Fruit fly (Drosophila melanogaster) whole organism, embryonic: ENCODE data around the gene fliI.

Experiments used
- Abd-B ChIP-seq: fragments of 200-800 bp; sonication (Bioruptor generic); optimal IDR thresholded peaks from 2 replicates; lab custom pipeline; 2018; ENCODE audit warnings: missing biosample characterization, mild to moderate bottlenecking, missing genetic modification characterization, moderate library complexity
- BEAF-32 ChIP-seq: fragments of 200-800 bp; sonication (Bioruptor generic); optimal IDR thresholded peaks from 3 replicates; lab custom pipeline; 2017; ENCODE audit warnings: missing biosample characterization, missing genetic modification characterization, mild to moderate bottlenecking, moderate library complexity, missing genetic modification reagents
- Bgb ChIP-seq: fragments of 200-800 bp; sonication (Bioruptor generic); IDR thresholded peaks from 2 replicates; pipeline ENCODE4 v1.3.6; 2022; ENCODE audit warnings: missing biosample characterization, missing genetic modification characterization; ENCODE audit not compliant: partially characterized antibody
- CG10543 ChIP-seq: fragments of 200-800 bp; sonication (Bioruptor generic); optimal IDR thresholded peaks from 3 replicates; lab custom pipeline; 2017; ENCODE audit warnings: missing biosample characterization, mild to moderate bottlenecking, missing genetic modification characterization, moderate library complexity
- CG11504 ChIP-seq: fragments of 200-800 bp; sonication (Bioruptor generic); optimal IDR thresholded peaks from 3 replicates; lab custom pipeline; 2019; ENCODE audit warnings: missing biosample characterization, mild to moderate bottlenecking, missing genetic modification characterization, moderate library complexity
- CG12219 ChIP-seq: fragments of 200-800 bp; sonication (Bioruptor generic); optimal IDR thresholded peaks from 3 replicates; lab custom pipeline; 2018; ENCODE audit warnings: missing biosample characterization, mild to moderate bottlenecking, missing genetic modification characterization
- CG12659 ChIP-seq: fragments of 200-800 bp; sonication (Bioruptor generic); optimal IDR thresholded peaks from 3 replicates; lab custom pipeline; 2017; ENCODE audit warnings: mild to moderate bottlenecking, missing biosample characterization, missing genetic modification reagents, missing genetic modification characterization
- CG14014 ChIP-seq: fragments of 200-800 bp; sonication (Bioruptor generic); IDR thresholded peaks from 2 replicates; pipeline ENCODE4 v1.3.6; 2022; ENCODE audit warnings: missing biosample characterization, missing genetic modification characterization
- CG14710 ChIP-seq: fragments of 200-800 bp; sonication (Bioruptor generic); optimal IDR thresholded peaks from 3 replicates; lab custom pipeline; 2019; ENCODE audit warnings: missing biosample characterization, mild to moderate bottlenecking, missing genetic modification characterization, moderate library complexity
- CG14860 ChIP-seq: fragments of 200-800 bp; sonication (Bioruptor generic); IDR thresholded peaks from 3 replicates; pipeline ENCODE4 v1.3.6; 2022; ENCODE audit warnings: missing biosample characterization, missing genetic modification characterization; ENCODE audit not compliant: partially characterized antibody
- CG15601 ChIP-seq: fragments of 200-800 bp; sonication (Bioruptor generic); optimal IDR thresholded peaks from 3 replicates; lab custom pipeline; 2019; ENCODE audit warnings: missing biosample characterization, mild to moderate bottlenecking, missing genetic modification characterization, moderate library complexity
- CG17359 ChIP-seq: fragments of 200-800 bp; sonication (Bioruptor generic); optimal IDR thresholded peaks from 3 replicates; lab custom pipeline; 2018; ENCODE audit warnings: missing biosample characterization, mild to moderate bottlenecking, missing genetic modification characterization, moderate library complexity
- CG17829 ChIP-seq: fragments of 200-800 bp; optimal IDR thresholded peaks from 2 replicates; lab custom pipeline; 2019; ENCODE audit warnings: missing biosample characterization, mild to moderate bottlenecking, missing genetic modification characterization, moderate library complexity
- CG31441 ChIP-seq: fragments of 200-800 bp; sonication (Bioruptor generic); IDR thresholded peaks from 2 replicates; pipeline ENCODE4 v1.3.6; 2022; ENCODE audit warnings: missing biosample characterization, missing genetic modification characterization
- CG6689 ChIP-seq: fragments of 200-800 bp; sonication (Bioruptor generic); IDR thresholded peaks from 2 replicates; pipeline ENCODE4 v1.3.6; 2022; ENCODE audit warnings: missing biosample characterization, missing genetic modification characterization
- CG7987 ChIP-seq: fragments of 200-800 bp; sonication (Bioruptor generic); optimal IDR thresholded peaks from 2 replicates; lab custom pipeline; 2018; ENCODE audit warnings: missing biosample characterization, mild to moderate bottlenecking, missing genetic modification characterization, moderate library complexity
- CG9609 ChIP-seq: fragments of 200-800 bp; sonication (Bioruptor generic); optimal IDR thresholded peaks from 3 replicates; lab custom pipeline; 2016; ENCODE audit warnings: missing biosample characterization, missing genetic modification characterization
- CG9817 ChIP-seq: fragments of 200-800 bp; sonication (Bioruptor generic); optimal IDR thresholded peaks from 2 replicates; lab custom pipeline; 2018; ENCODE audit warnings: missing biosample characterization, mild to moderate bottlenecking, missing genetic modification characterization, moderate library complexity
- D19A ChIP-seq: fragments of 200-800 bp; optimal IDR thresholded peaks from 3 replicates; lab custom pipeline; 2019; ENCODE audit warnings: missing biosample characterization, mild to moderate bottlenecking, missing genetic modification characterization, moderate library complexity
- H15 ChIP-seq: fragments of 200-800 bp; sonication (Bioruptor generic); IDR thresholded peaks from 3 replicates; pipeline ENCODE4 v1.3.6; 2022; ENCODE audit warnings: missing biosample characterization, missing genetic modification characterization
- Hmx ChIP-seq: fragments of 200-800 bp; sonication (Bioruptor generic); optimal IDR thresholded peaks from 2 replicates; lab custom pipeline; 2016; ENCODE audit warnings: missing biosample characterization, missing genetic modification characterization
- Hr78 ChIP-seq, 2 experiments: fragments of 200-800 bp in 1 of 2; fragments of >200 bp in 1 of 2; sonication (Bioruptor generic) in 1 of 2; optimal IDR thresholded peaks; 2 replicates each; lab custom pipeline; 2017 to 2019; ENCODE audit warnings: missing biosample characterization in 2 of 2, missing genetic modification characterization in 2 of 2, mild to moderate bottlenecking in 1 of 2, moderate library complexity in 1 of 2
- NC2β ChIP-seq: fragments of 200-800 bp; sonication (Bioruptor generic); optimal IDR thresholded peaks from 2 replicates; lab custom pipeline; 2016; ENCODE audit warnings: missing biosample characterization, missing genetic modification characterization
- NK7.1 ChIP-seq: fragments of 200-800 bp; sonication (Bioruptor generic); optimal IDR thresholded peaks from 3 replicates; lab custom pipeline; 2016; ENCODE audit warnings: missing biosample characterization, missing genetic modification characterization
- Scr ChIP-seq: fragments of 200-800 bp; sonication (Bioruptor generic); IDR thresholded peaks from 2 replicates; pipeline ENCODE4 v1.3.6; 2022; ENCODE audit warnings: missing biosample characterization, missing genetic modification characterization; ENCODE audit not compliant: partially characterized antibody
- Ssrp ChIP-seq: fragments of 200-800 bp; sonication (Bioruptor generic); optimal IDR thresholded peaks from 2 replicates; lab custom pipeline; 2018; ENCODE audit warnings: missing biosample characterization, mild to moderate bottlenecking, missing genetic modification characterization, moderate library complexity
- Taf1 ChIP-seq: fragments of 200-800 bp; sonication (Bioruptor generic); IDR thresholded peaks from 2 replicates; pipeline ENCODE4 v1.3.6; 2022; ENCODE audit warnings: missing biosample characterization, missing genetic modification characterization
- Tbp ChIP-seq: fragments of >200 bp; optimal IDR thresholded peaks from 2 replicates; lab custom pipeline; 2018; ENCODE audit warnings: missing biosample characterization, missing genetic modification characterization
- Xbp1 ChIP-seq: fragments of 200-800 bp; sonication (Bioruptor generic); optimal IDR thresholded peaks from 3 replicates; lab custom pipeline; 2016; ENCODE audit warnings: missing biosample characterization, mild to moderate bottlenecking, missing genetic modification characterization
- amos ChIP-seq: fragments of 200-800 bp; sonication (Bioruptor generic); IDR thresholded peaks from 2 replicates; pipeline ENCODE4 v1.3.6; 2022; ENCODE audit warnings: missing biosample characterization, missing genetic modification characterization; ENCODE audit not compliant: partially characterized antibody
- ase ChIP-seq: fragments of 200-800 bp; sonication (Bioruptor generic); IDR thresholded peaks from 3 replicates; pipeline ENCODE4 v1.3.6; 2022; ENCODE audit warnings: missing biosample characterization, missing genetic modification characterization
- cg ChIP-seq: fragments of 200-800 bp; sonication (Bioruptor generic); optimal IDR thresholded peaks from 3 replicates; lab custom pipeline; 2019; ENCODE audit warnings: missing biosample characterization, mild to moderate bottlenecking, missing genetic modification characterization, moderate library complexity
- chif ChIP-seq, 2 experiments: fragments of 200-800 bp; sonication (Bioruptor generic); optimal IDR thresholded peaks; 3 replicates each; lab custom pipeline; 2016; ENCODE audit warnings: missing biosample characterization in 2 of 2, missing genetic modification characterization in 2 of 2
- dimm ChIP-seq: fragments of 200-800 bp; sonication (Bioruptor generic); IDR thresholded peaks from 2 replicates; pipeline ENCODE4 v1.3.6; 2022; ENCODE audit warnings: missing biosample characterization, missing genetic modification characterization
- ewg ChIP-seq: fragments of 200-800 bp; sonication (Bioruptor generic); optimal IDR thresholded peaks from 3 replicates; lab custom pipeline; 2017; ENCODE audit warnings: mild to moderate bottlenecking, missing biosample characterization, missing genetic modification reagents, missing genetic modification characterization
- jing ChIP-seq: fragments of 200-800 bp; sonication (Bioruptor generic); optimal IDR thresholded peaks from 2 replicates; lab custom pipeline; 2018; ENCODE audit warnings: missing biosample characterization, mild to moderate bottlenecking, missing genetic modification characterization
- lov ChIP-seq, 2 experiments: fragments of 200-800 bp in 1 of 2; fragments of >200 bp in 1 of 2; sonication (Bioruptor generic) in 1 of 2; IDR thresholded peaks in 1 of 2; optimal IDR thresholded peaks in 1 of 2; 2 replicates in 1 of 2; 3 replicates in 1 of 2; pipeline versions ENCODE4 v1.3.6 to Lab custom; 2017 to 2022; ENCODE audit warnings: missing biosample characterization in 1 of 2, missing genetic modification characterization in 1 of 2
- phol ChIP-seq: fragments of 200-800 bp; sonication (Bioruptor generic); optimal IDR thresholded peaks from 3 replicates; lab custom pipeline; 2018; ENCODE audit warnings: missing biosample characterization, mild to moderate bottlenecking, missing genetic modification characterization, moderate library complexity
- pros ChIP-seq: fragments of 200-800 bp; sonication (Bioruptor generic); optimal IDR thresholded peaks from 3 replicates; lab custom pipeline; 2019; ENCODE audit warnings: missing biosample characterization, mild to moderate bottlenecking, missing genetic modification characterization, moderate library complexity
- pzg ChIP-seq: fragments of 200-800 bp; sonication (Bioruptor generic); optimal IDR thresholded peaks from 3 replicates; lab custom pipeline; 2018; ENCODE audit warnings: missing biosample characterization, mild to moderate bottlenecking, missing genetic modification characterization, moderate library complexity
- run ChIP-seq: fragments of 200-800 bp; sonication (Bioruptor generic); optimal IDR thresholded peaks from 3 replicates; lab custom pipeline; 2018; ENCODE audit warnings: missing biosample characterization, mild to moderate bottlenecking, missing genetic modification characterization
- sens ChIP-seq: fragments of 200-800 bp; sonication (Bioruptor generic); peaks from one replicate; lab custom pipeline; 2016; ENCODE audit warnings: missing biosample characterization, missing genetic modification characterization
- sens-2 ChIP-seq: fragments of 200-800 bp; sonication (Bioruptor generic); IDR thresholded peaks from 2 replicates; pipeline ENCODE4 v1.3.6; 2022; ENCODE audit warnings: missing biosample characterization, missing genetic modification characterization
- stwl ChIP-seq: fragments of 200-800 bp; sonication (Bioruptor generic); optimal IDR thresholded peaks from 3 replicates; lab custom pipeline; 2018; ENCODE audit warnings: missing biosample characterization, mild to moderate bottlenecking, missing genetic modification characterization, moderate library complexity
- vnd ChIP-seq: fragments of 200-800 bp; sonication (Bioruptor generic); IDR thresholded peaks from 3 replicates; pipeline ENCODE4 v1.3.6; 2022; ENCODE audit warnings: missing biosample characterization, missing genetic modification characterization; ENCODE audit not compliant: partially characterized antibody

Gene fliI

dm6 chrX:21323933-21324688 is 15.4 kb upstream of the fliI start, which contains the start of the genes Dd and CG1486 (continued):
- peak; percentile 17 for TF ChIP-seq D19A (tag; lab: Kevin White, UChicago)
- TF ChIP-seq Abd-B (GFP tag; lab: Kevin White, UChicago): peak; percentile 26
- peak; percentile 30 for TF ChIP-seq CG10543
- TF ChIP-seq cg (GFP tag; lab: Kevin White, UChicago): peak; percentile 93
- TF ChIP-seq CG17829: peak; percentile 35
- peak; percentile 93 for TF ChIP-seq amos (GFP tag; lab: Robert Waterston, UW)
- TF ChIP-seq dimm (GFP tag; lab: Robert Waterston, UW): no peak
- TF ChIP-seq stwl (tag; lab: Kevin White, UChicago): peak; percentile 44
- TF ChIP-seq CG12659 (GFP tag; lab: Kevin White, UChicago): peak; percentile 64

dm6 chrX:21333135-21333534 is 6.4 kb upstream of the fliI start:
- no peak for TF ChIP-seq ase (GFP tag; lab: Robert Waterston, UW)
- TF ChIP-seq lov (optimal IDR thresholded peaks at IDR 0.05; lab: Kevin White, UChicago): no peak
- no peak for TF ChIP-seq lov (GFP tag; IDR thresholded peaks at IDR 0.05; lab: Robert Waterston, UW)
- TF ChIP-seq NK7.1 (GFP tag; lab: Kevin White, UChicago): no peak
- no peak for TF ChIP-seq Taf1 (GFP tag; lab: Robert Waterston, UW)
- TF ChIP-seq CG9609: no peak
- no peak for TF ChIP-seq Tbp (GFP tag; lab: Kevin White, UChicago)
- no peak for TF ChIP-seq CG14860 (GFP tag; lab: Robert Waterston, UW)
- no peak for TF ChIP-seq run (tag; lab: Kevin White, UChicago)
- no peak for TF ChIP-seq phol (tag; lab: Kevin White, UChicago)
- no peak for TF ChIP-seq pzg (GFP tag; lab: Kevin White, UChicago)
- TF ChIP-seq sens-2 (GFP tag; lab: Robert Waterston, UW): no peak
- TF ChIP-seq BEAF-32 (GFP tag; lab: Kevin White, UChicago): no peak
- no peak for TF ChIP-seq CG6689
- no peak for TF ChIP-seq Bgb
- no peak for TF ChIP-seq Scr
- no peak for TF ChIP-seq Hr78 (GFP tag; optimal IDR thresholded peaks at IDR 0.05; lab: Kevin White, UChicago)

- TF ChIP-seq H15 (GFP tag; lab: Robert Waterston, UW): no peak
- TF ChIP-seq CG7987 (GFP tag; lab: Kevin White, UChicago): no peak
- TF ChIP-seq Taf1 (GFP tag; lab: Robert Waterston, UW): no peak
- TF ChIP-seq sens (GFP tag; lab: Kevin White, UChicago): peak; percentile 77
- no peak for TF ChIP-seq ewg (GFP tag; lab: Kevin White, UChicago)
- TF ChIP-seq vnd (GFP tag; lab: Robert Waterston, UW): no peak
- no peak for TF ChIP-seq CG11504
- no peak for TF ChIP-seq pros
- TF ChIP-seq Ssrp (tag; lab: Kevin White, UChicago): peak; percentile 13
- TF ChIP-seq CG9817 (tag; lab: Kevin White, UChicago): peak; percentile 6
- TF ChIP-seq CG17359 (tag; lab: Kevin White, UChicago): peak; percentile 62
- TF ChIP-seq CG12219 (GFP tag; lab: Kevin White, UChicago): no peak
- peak; percentile 17 for TF ChIP-seq D19A (tag; lab: Kevin White, UChicago)
- TF ChIP-seq CG31441 (GFP tag; lab: Robert Waterston, UW): no peak; the same call in 1 of the 2 replicates
- TF ChIP-seq CG14710 (tag; lab: Kevin White, UChicago): peak; percentile 13
- TF ChIP-seq chif (GFP tag; optimal IDR thresholded peaks at IDR 0.05; lab: Kevin White, UChicago): peak in 1 of 2 experiments; percentile 15
- TF ChIP-seq NC2β (GFP tag; lab: Kevin White, UChicago): no peak
- TF ChIP-seq jing: no peak
- no peak for TF ChIP-seq CG14014 (GFP tag; lab: Robert Waterston, UW)
- peak; percentile 1 for TF ChIP-seq Xbp1 (GFP tag; lab: Kevin White, UChicago)
- no peak for TF ChIP-seq Hmx (GFP tag; lab: Kevin White, UChicago)
- peak; percentile 0 for TF ChIP-seq CG15601 (tag; lab: Kevin White, UChicago)
Measured at dm6 chrX:21334522-21335104, 4.9 kb upstream of the fliI start.
